Worm (Caenorhabditis elegans) whole organism, late embryonic: ENCODE data around the gene F15H10.5.

Experiments
- ama-1 ChIP-seq: fragments of 150-350 bp; optimal IDR thresholded peaks from 2 replicates; lab custom pipeline; 2014
- ceh-45 ChIP-seq: fragments of 200-800 bp; sonication (Bioruptor generic); IDR thresholded peaks from 2 replicates; pipeline ENCODE4 v1.3.6; 2022; ENCODE audit warnings: missing genetic modification reagents, missing genetic modification characterization, missing compliant biosample characterization
- che-1 ChIP-seq: sonication (generic microtip); optimal IDR thresholded peaks from 2 replicates; lab custom pipeline; 2016; ENCODE audit warnings: mild to moderate bottlenecking, missing genetic modification characterization, missing compliant biosample characterization
- elt-2 ChIP-seq: sonication (generic microtip); optimal IDR thresholded peaks from 2 replicates; lab custom pipeline; 2016; ENCODE audit warnings: missing genetic modification reagents, missing genetic modification characterization, missing compliant biosample characterization
- hlh-15 ChIP-seq: sonication (generic microtip); optimal IDR thresholded peaks from 2 replicates; lab custom pipeline; 2016; ENCODE audit warnings: missing genetic modification characterization, missing compliant biosample characterization
- nhr-11 ChIP-seq: fragments of 150-350 bp; optimal IDR thresholded peaks from 2 replicates; lab custom pipeline; 2014; ENCODE audit warnings: missing biosample characterization, missing genetic modification characterization
- pqm-1 ChIP-seq: sonication (generic microtip); optimal IDR thresholded peaks from 2 replicates; lab custom pipeline; 2016; ENCODE audit warnings: missing genetic modification characterization, missing compliant biosample characterization
- pros-1 ChIP-seq: fragments of 150-350 bp; optimal IDR thresholded peaks from 2 replicates; lab custom pipeline; 2014; ENCODE audit warnings: missing biosample characterization, missing genetic modification reagents, missing genetic modification characterization
- rnt-1 ChIP-seq: sonication (generic microtip); optimal IDR thresholded peaks from 2 replicates; lab custom pipeline; 2016; ENCODE audit warnings: missing genetic modification characterization, missing compliant biosample characterization
- ttx-3 ChIP-seq: sonication (generic microtip); optimal IDR thresholded peaks from 2 replicates; lab custom pipeline; 2016; ENCODE audit warnings: missing genetic modification reagents, missing genetic modification characterization, missing compliant biosample characterization
- unc-42 ChIP-seq: sonication (generic microtip); optimal IDR thresholded peaks from 2 replicates; lab custom pipeline; 2016; ENCODE audit warnings: missing genotype, missing genetic modification characterization, missing compliant biosample characterization
- unc-55 ChIP-seq: sonication (generic microtip); optimal IDR thresholded peaks from 2 replicates; lab custom pipeline; 2017; ENCODE audit warnings: missing biosample characterization, missing genetic modification reagents, missing genetic modification characterization

DNA sequence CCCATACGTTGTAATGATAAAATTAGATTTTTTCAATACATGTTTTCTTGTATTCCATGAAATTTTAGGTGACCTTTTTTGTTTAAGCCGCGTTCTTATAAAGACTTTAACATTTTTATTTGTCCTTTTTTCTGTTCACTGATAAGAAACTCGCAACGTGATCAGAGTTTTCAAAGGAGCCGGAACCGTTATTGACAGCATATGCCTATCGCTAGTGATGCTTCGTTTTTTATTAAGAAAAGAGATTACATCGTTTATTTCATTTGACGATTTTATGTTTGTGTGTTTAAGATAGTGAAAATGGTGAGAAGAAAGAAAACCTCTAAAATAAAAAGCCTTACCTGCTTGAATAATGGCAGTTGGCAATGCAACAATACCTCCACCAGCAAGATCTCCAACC, 13.7 kb upstream of the F15H10.5 start:
- TF ChIP-seq unc-55 (GFP tag; lab: Kevin White, UChicago), result no peak
- TF ChIP-seq pqm-1, result no peak
- TF ChIP-seq unc-42 (tag; lab: Kevin White, UChicago), result no peak
- no peak for TF ChIP-seq ceh-45 (GFP tag; lab: Robert Waterston, UW)
- TF ChIP-seq ttx-3 (tag; lab: Kevin White, UChicago), result no peak
- TF ChIP-seq che-1 (tag; lab: Kevin White, UChicago), result no peak
- no peak for TF ChIP-seq pros-1 (tag; lab: Kevin White, UChicago)
- TF ChIP-seq elt-2, result no peak
- TF ChIP-seq ama-1 (lab: Kevin White, UChicago), result no peak
- TF ChIP-seq nhr-11 (tag; lab: Kevin White, UChicago), result no peak
- TF ChIP-seq hlh-15 (tag; lab: Kevin White, UChicago), result no peak
- TF ChIP-seq rnt-1 (tag; lab: Kevin White, UChicago), result no peak
